Worm (Caenorhabditis elegans): ENCODE measurements around the gene nhr-139.

DNA sequence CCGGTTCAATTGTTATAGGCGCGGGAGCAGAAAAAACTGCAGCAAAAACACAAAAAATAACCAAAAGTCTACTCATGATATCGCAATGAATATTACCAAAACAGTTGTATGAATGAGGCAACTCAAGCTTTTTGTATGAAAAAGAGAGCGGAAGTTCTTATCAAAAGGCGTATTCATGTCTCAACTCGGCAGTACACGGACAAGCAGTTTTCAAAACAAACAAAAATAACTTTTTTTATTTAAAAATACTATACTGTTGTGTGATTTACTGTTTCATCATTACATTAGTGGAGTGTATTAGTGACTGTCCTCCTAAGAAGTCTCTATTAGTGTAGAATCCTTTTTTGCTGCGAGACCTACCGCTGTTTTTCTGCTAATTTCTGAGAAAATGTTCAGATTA is 40.1 kb downstream of the nhr-139 start, which contains the start of gene Y57E12B.4:
- TF ChIP-seq mdl-1 (tag; optimal IDR thresholded peaks at IDR 0.05) (no peak), Y116A8C.19 (tag; optimal IDR thresholded peaks at IDR 0.05; ENCODE audit: borderline replicate concordance) (no peak), tlp-1 (tag; optimal IDR thresholded peaks at IDR 0.05) (no peak), C34B4.2 (tag; optimal IDR thresholded peaks at IDR 0.05) (no peak), efl-3 (GFP tag; optimal IDR thresholded peaks at IDR 0.05) (no peak), snu-23 (GFP tag; optimal IDR thresholded peaks at IDR 0.05) (no peak), nhr-28 (tag; optimal IDR thresholded peaks at IDR 0.05) (no peak), lin-39 (tag; optimal IDR thresholded peaks at IDR 0.05) (no peak), C16A3.4 (tag; optimal IDR thresholded peaks at IDR 0.05) (no peak), unc-130 (tag; optimal IDR thresholded peaks at IDR 0.05) (no peak), fkh-10 (GFP tag; optimal IDR thresholded peaks at IDR 0.05) (no peak), nhr-90 (tag; optimal IDR thresholded peaks at IDR 0.05; ENCODE audit: poor library complexity) (no peak), unc-86 (tag; optimal IDR thresholded peaks at IDR 0.05) (no peak)
